Worm (Caenorhabditis elegans) whole organism, midembryonic: ENCODE data around the gene comt-4.
A peak's percentile ranks its signal among the peaks of the same experiment; 100 is the strongest.

Experiments used
- T22C8.4 ChIP-seq: fragments of 200-800 bp; sonication (Bioruptor generic); IDR thresholded peaks from 2 replicates; pipeline ENCODE4 v1.3.6; 2022; ENCODE audit warnings: missing genetic modification characterization, missing compliant biosample characterization
- cog-1 ChIP-seq: sonication (generic microtip); optimal IDR thresholded peaks from 2 replicates; lab custom pipeline; 2016; ENCODE audit warnings: missing genetic modification characterization, missing compliant biosample characterization
- flt-1 ChIP-seq: fragments of 200-800 bp; sonication (Bioruptor generic); IDR thresholded peaks from 2 replicates; pipeline ENCODE4 v1.3.6; 2022; ENCODE audit warnings: missing genetic modification characterization, missing compliant biosample characterization
- klf-2 ChIP-seq: fragments of 200-800 bp; sonication (Bioruptor generic); conservative IDR thresholded peaks from 2 replicates; pipeline ENCODE4 v1.3.6; 2022; ENCODE audit warnings: missing genetic modification reagents, missing genetic modification characterization, missing compliant biosample characterization
- med-1 ChIP-seq: sonication (generic microtip); optimal IDR thresholded peaks from 2 replicates; lab custom pipeline; 2017; ENCODE audit warnings: missing genetic modification characterization, mild to moderate bottlenecking, missing compliant biosample characterization, antibody characterized with exemption, missing genetic modification reagents; ENCODE audit not compliant: insufficient read depth
- ref-1 ChIP-seq: fragments of 200-800 bp; sonication (Bioruptor generic); conservative IDR thresholded peaks from 2 replicates; pipeline ENCODE4 v1.3.6; 2022; ENCODE audit warnings: missing genetic modification reagents, missing genetic modification characterization, missing compliant biosample characterization
- tab-1 ChIP-seq: fragments of 200-800 bp; sonication (Bioruptor generic); IDR thresholded peaks from 2 replicates; pipeline ENCODE4 v1.3.6; 2022; ENCODE audit warnings: missing genetic modification characterization, missing compliant biosample characterization
- ztf-23 ChIP-seq: fragments of 200-800 bp; sonication (Bioruptor generic); IDR thresholded peaks from 2 replicates; pipeline ENCODE4 v1.3.6; 2022; ENCODE audit warnings: missing genetic modification reagents, missing genetic modification characterization, missing compliant biosample characterization
- ztf-29 ChIP-seq: fragments of 200-800 bp; sonication (Bioruptor generic); IDR thresholded peaks from 2 replicates; pipeline ENCODE4 v1.3.6; 2022; ENCODE audit warnings: missing genetic modification reagents, missing genetic modification characterization, missing compliant biosample characterization

The comt-4 gene

ce11 chrV:2076043-2076442 lies 26.1 kb upstream of the comt-4 start:
- peak; percentile 26; the same call in 1 of the 2 replicates for TF ChIP-seq ztf-23 (GFP tag; lab: Robert Waterston, UW)
- TF ChIP-seq klf-2 (GFP tag; lab: Robert Waterston, UW) = no peak
- TF ChIP-seq flt-1 (GFP tag; lab: Robert Waterston, UW) = no peak

DNA sequence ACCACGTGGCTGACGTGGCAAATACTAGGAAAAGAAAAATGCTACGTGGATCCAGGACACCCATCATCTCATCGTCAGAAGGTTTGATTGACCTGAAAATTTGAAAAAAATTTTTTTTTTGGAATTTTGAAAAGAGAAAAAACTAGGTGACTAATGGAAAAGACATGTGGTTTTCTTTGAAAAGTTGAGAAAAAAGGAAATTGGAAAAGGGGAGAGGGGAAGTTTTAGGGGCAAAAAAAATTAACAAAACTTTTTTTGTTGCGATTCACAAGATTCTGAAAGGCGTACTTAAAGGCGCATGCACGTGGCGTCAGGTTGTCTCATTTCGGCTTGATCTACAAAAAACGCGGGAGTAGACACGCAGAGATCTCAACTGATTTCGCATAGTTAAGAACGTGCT lies 22.8 kb upstream of the comt-4 start, which contains the start of gene Y40B10A.9:
Gene Y40B10A.9 (minus strand): TSS at position 101 of the 400 bp plus-strand sequence.
- TF ChIP-seq klf-2 (GFP tag; lab: Robert Waterston, UW) (no peak), T22C8.4 (GFP tag; lab: Robert Waterston, UW) (no peak), flt-1 (GFP tag; lab: Robert Waterston, UW) (no peak), cog-1 (tag; lab: Kevin White, UChicago) (no peak), med-1 (no peak), ref-1 (no peak), ztf-29 (no peak), ztf-23 (GFP tag; lab: Robert Waterston, UW) (no peak), tab-1 (GFP tag; lab: Robert Waterston, UW) (no peak)

- TF ChIP-seq ref-1 = no peak
- TF ChIP-seq T22C8.4 (GFP tag; lab: Robert Waterston, UW) = no peak
- TF ChIP-seq cog-1 (tag; lab: Kevin White, UChicago) = no peak
Measured at ce11 chrV:2068728-2069443, 18.9 kb upstream of the comt-4 start.

- TF ChIP-seq med-1 (no peak), T22C8.4 (GFP tag; lab: Robert Waterston, UW) (no peak), ztf-29 (no peak), tab-1 (GFP tag; lab: Robert Waterston, UW) (no peak), flt-1 (GFP tag; lab: Robert Waterston, UW) (no peak), ref-1 (no peak), ztf-23 (GFP tag; lab: Robert Waterston, UW) (no peak), cog-1 (tag; lab: Kevin White, UChicago) (no peak), klf-2 (GFP tag; lab: Robert Waterston, UW) (no peak)
Measured at ce11 chrV:2067985-2068499, 18.1 kb upstream of the comt-4 start, which contains the start of gene lbp-9. Gene lbp-9 (plus strand): TSS chrV:2068449.

- TF ChIP-seq med-1 (no peak), ref-1 (no peak), tab-1 (GFP tag; lab: Robert Waterston, UW) (no peak), T22C8.4 (GFP tag; lab: Robert Waterston, UW) (no peak), ztf-29 (no peak), cog-1 (tag; lab: Kevin White, UChicago) (no peak), ztf-23 (GFP tag; lab: Robert Waterston, UW) (no peak)
Measured at ce11 chrV:2067419-2067818, 17.4 kb upstream of the comt-4 start.

DNA sequence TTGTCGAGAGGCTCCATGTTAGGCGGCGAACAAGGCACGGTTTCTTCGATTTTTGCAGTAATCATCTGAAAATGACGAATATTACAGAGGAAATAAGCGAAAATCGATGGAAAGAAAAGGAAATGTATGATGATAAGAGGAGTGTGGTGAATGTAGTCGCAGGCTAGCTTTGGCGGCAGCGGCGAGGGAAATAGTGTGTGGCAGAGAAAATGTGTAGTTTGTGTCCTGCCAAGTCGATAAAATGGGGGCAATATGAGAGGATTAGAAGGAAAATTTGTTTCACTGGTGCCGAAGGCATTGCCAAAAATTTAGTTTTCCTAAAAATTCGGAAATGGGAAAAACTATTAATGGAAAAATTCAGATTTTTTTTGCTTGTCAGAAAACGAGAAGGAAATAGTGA lies 16.8 kb upstream of the comt-4 start, which contains the start of gene nhr-86:
Gene nhr-86 (minus strand): TSS at position 71 of the 400 bp plus-strand sequence.
- TF ChIP-seq klf-2 (GFP tag; lab: Robert Waterston, UW) (no peak), ztf-29 (no peak), flt-1 (GFP tag; lab: Robert Waterston, UW) (no peak), ref-1 (no peak), cog-1 (tag; lab: Kevin White, UChicago) (no peak), T22C8.4 (GFP tag; lab: Robert Waterston, UW) (no peak), tab-1 (GFP tag; lab: Robert Waterston, UW) (no peak), med-1 (no peak), ztf-23 (GFP tag; lab: Robert Waterston, UW) (no peak)

DNA sequence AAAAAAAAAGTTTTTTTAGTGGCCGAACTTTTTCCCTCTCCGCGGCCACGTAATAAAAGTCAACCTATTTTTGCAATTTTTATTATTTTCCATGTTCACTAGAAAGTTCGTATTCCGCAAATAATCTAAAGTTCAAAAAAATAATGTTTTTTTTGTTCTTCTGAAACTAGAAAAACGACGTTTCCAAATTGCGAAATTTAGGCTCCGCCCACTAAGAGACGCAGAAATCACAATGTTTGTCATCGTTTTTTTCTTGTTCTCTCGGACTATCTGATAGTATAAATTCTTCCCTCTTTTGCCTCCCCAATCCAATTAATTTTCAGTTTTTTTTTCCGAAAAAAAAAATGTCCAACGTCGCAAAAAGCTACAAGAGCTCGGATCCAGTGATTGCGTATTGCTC lies 7.3 kb upstream of the comt-4 start, which contains the start of gene comt-3:
Gene comt-3 (plus strand): TSS at position 214 of the 400 bp plus-strand sequence.
- TF ChIP-seq cog-1 (tag; lab: Kevin White, UChicago) (no peak), ztf-23 (GFP tag; lab: Robert Waterston, UW) (no peak), med-1 (no peak), flt-1 (GFP tag; lab: Robert Waterston, UW) (no peak), klf-2 (GFP tag; lab: Robert Waterston, UW) (no peak), ref-1 (no peak), tab-1 (GFP tag; lab: Robert Waterston, UW) (no peak), ztf-29 (no peak), T22C8.4 (GFP tag; lab: Robert Waterston, UW) (no peak)

DNA sequence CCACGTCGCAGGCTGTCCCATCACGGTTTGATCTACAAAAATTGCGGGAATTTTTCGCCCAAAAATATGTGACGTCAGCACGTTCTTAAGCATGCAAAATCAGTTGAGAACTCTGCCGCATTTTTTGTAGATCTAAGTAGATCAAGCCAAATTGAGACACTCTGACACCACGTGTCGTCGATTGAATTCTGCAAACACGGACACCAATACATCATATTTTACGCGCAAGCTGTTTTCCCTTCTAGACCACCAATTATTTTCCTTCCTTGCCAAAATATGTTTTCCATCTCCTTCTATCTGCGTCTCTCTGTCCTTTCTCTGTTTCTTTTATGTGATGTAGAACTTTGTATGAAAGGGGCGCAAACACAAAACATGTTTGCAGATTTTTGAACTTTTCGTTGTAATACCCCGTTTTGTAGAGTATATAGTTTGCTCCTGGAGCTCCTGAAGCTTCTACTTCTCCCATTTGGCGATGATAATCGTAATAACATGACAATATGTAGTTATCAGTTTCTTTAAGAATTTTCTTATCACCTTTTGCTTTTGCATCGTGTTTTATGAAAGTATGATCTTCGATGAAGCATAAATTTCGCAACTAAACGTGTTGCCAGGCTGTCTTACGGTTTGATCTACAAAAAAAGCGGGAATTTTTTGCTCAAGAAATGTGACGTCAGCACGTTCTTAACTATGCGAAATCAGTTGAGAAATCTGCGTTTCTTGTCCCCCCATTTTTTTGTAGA lies 6.0 kb upstream of the comt-4 start:
- TF ChIP-seq ref-1 (no peak), ztf-23 (GFP tag; lab: Robert Waterston, UW) (no peak), tab-1 (GFP tag; lab: Robert Waterston, UW) (no peak), med-1 (no peak), cog-1 (tag; lab: Kevin White, UChicago) (no peak), flt-1 (GFP tag; lab: Robert Waterston, UW) (no peak), ztf-29 (no peak)

DNA sequence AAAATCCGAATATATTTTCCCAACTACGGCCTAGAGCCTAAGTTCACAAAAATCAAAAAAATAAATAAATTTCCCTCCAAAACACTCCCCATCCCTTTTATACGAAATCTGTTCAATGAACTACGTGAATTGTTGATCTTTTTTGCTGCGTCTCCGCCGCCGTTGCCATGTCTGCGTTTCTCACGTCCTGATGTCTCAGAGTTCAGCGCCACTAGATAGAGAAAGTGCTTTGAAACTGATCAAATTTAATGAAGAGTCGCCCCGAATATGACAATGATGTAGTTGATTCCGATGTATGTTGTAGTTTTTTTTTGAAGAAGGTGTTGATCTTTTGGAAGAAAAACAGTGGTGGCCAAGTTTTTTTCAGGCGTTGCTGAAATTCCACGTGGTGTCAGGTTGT lies 4.3 kb upstream of the comt-4 start:
- no peak for TF ChIP-seq klf-2 (GFP tag; lab: Robert Waterston, UW)
- TF ChIP-seq med-1 = no peak
- TF ChIP-seq ztf-29 = no peak
- no peak for TF ChIP-seq flt-1 (GFP tag; lab: Robert Waterston, UW)
- TF ChIP-seq T22C8.4 (GFP tag; lab: Robert Waterston, UW) = no peak
- TF ChIP-seq cog-1 (tag; lab: Kevin White, UChicago) = no peak
- no peak for TF ChIP-seq ztf-23 (GFP tag; lab: Robert Waterston, UW)
- no peak for TF ChIP-seq ref-1
